Worm (Caenorhabditis elegans): Measurements from ENCODE around the gene wee-1.1.

DNA sequence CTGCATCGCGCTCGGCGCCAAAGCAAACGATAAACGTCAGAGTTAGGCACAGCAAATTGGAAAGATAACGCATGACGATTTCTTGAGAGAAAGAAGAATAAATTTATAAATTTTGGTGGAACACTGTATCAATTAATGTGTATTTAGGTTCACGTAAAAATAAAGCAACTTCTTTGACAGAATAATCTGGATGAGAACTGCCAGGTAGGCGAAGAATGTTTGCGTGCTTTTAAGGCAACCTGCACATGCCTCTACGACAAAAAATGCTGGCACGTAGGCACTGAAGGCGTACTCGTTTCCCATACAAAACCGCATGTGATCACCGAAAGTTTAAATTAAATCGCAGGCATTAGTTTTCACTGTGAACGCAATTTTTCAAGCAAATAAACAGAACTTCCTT, 30.2 kb downstream of the wee-1.1 start, which contains the start of gene F35H8.1:
- TF ChIP-seq syd-9 (tag; optimal IDR thresholded peaks at IDR 0.05): no peak
- no peak for TF ChIP-seq ceh-6 (GFP tag; optimal IDR thresholded peaks at IDR 0.05)
- TF ChIP-seq ama-1 (optimal IDR thresholded peaks at IDR 0.05): no peak
- TF ChIP-seq hlh-13 (GFP tag; optimal IDR thresholded peaks at IDR 0.05): no peak
- TF ChIP-seq hlh-15 (tag; optimal IDR thresholded peaks at IDR 0.05): no peak
